Worm (Caenorhabditis elegans) whole organism, midembryonic: ENCODE data around the gene H04D03.2.

ENCODE experiments used
- T22C8.4 ChIP-seq: fragments of 200-800 bp; sonication (Bioruptor generic); IDR thresholded peaks from 2 replicates; pipeline ENCODE4 v1.3.6; 2022; ENCODE audit warnings: missing genetic modification characterization, missing compliant biosample characterization
- cog-1 ChIP-seq: sonication (generic microtip); optimal IDR thresholded peaks from 2 replicates; lab custom pipeline; 2016; ENCODE audit warnings: missing genetic modification characterization, missing compliant biosample characterization
- flt-1 ChIP-seq: fragments of 200-800 bp; sonication (Bioruptor generic); IDR thresholded peaks from 2 replicates; pipeline ENCODE4 v1.3.6; 2022; ENCODE audit warnings: missing genetic modification characterization, missing compliant biosample characterization
- klf-2 ChIP-seq: fragments of 200-800 bp; sonication (Bioruptor generic); conservative IDR thresholded peaks from 2 replicates; pipeline ENCODE4 v1.3.6; 2022; ENCODE audit warnings: missing genetic modification reagents, missing genetic modification characterization, missing compliant biosample characterization
- med-1 ChIP-seq: sonication (generic microtip); optimal IDR thresholded peaks from 2 replicates; lab custom pipeline; 2017; ENCODE audit warnings: missing genetic modification characterization, mild to moderate bottlenecking, missing compliant biosample characterization, antibody characterized with exemption, missing genetic modification reagents; ENCODE audit not compliant: insufficient read depth
- ref-1 ChIP-seq: fragments of 200-800 bp; sonication (Bioruptor generic); conservative IDR thresholded peaks from 2 replicates; pipeline ENCODE4 v1.3.6; 2022; ENCODE audit warnings: missing genetic modification reagents, missing genetic modification characterization, missing compliant biosample characterization
- tab-1 ChIP-seq: fragments of 200-800 bp; sonication (Bioruptor generic); IDR thresholded peaks from 2 replicates; pipeline ENCODE4 v1.3.6; 2022; ENCODE audit warnings: missing genetic modification characterization, missing compliant biosample characterization
- ztf-23 ChIP-seq: fragments of 200-800 bp; sonication (Bioruptor generic); IDR thresholded peaks from 2 replicates; pipeline ENCODE4 v1.3.6; 2022; ENCODE audit warnings: missing genetic modification reagents, missing genetic modification characterization, missing compliant biosample characterization
- ztf-29 ChIP-seq: fragments of 200-800 bp; sonication (Bioruptor generic); IDR thresholded peaks from 2 replicates; pipeline ENCODE4 v1.3.6; 2022; ENCODE audit warnings: missing genetic modification reagents, missing genetic modification characterization, missing compliant biosample characterization

H04D03.2 gene

DNA sequence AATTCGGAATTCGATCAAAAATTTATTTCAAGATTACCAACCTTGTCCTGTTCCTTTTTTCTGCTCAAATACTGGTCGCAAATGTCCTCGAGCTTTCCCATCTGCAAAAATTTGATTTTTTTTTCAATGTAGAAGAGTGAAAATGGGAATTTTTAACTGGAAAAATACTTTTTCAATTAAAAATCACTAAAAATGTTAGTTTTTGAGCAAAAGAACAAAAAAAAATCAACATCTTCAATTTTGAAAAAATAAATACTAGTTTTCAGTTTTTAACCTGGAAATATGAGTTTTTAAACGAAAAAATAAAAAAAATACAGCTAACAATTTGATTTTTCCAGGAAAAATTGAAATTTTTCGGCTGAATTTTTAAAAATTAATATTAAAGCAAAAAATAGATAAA lies 14.3 kb downstream of the H04D03.2 start, which contains the start of gene prp-3:
prp-3 (minus strand) TSS at position 101 of the 400 bp plus-strand sequence.
- TF ChIP-seq ztf-29 (GFP tag; lab: Robert Waterston, UW), result no peak
- no peak for TF ChIP-seq ref-1
- TF ChIP-seq flt-1 (GFP tag; lab: Robert Waterston, UW), result no peak
- no peak for TF ChIP-seq tab-1 (GFP tag; lab: Robert Waterston, UW)

- TF ChIP-seq med-1 (GFP tag; lab: Kevin White, UChicago) (no peak), klf-2 (no peak), ref-1 (no peak), T22C8.4 (no peak), flt-1 (GFP tag; lab: Robert Waterston, UW) (no peak), tab-1 (GFP tag; lab: Robert Waterston, UW) (no peak), ztf-29 (GFP tag; lab: Robert Waterston, UW) (no peak), ztf-23 (no peak), cog-1 (tag; lab: Kevin White, UChicago) (no peak)
Observed at ce11 chrIII:10423906-10424305, 18.3 kb downstream of the H04D03.2 start, which contains the start of gene M03C11.6. Gene M03C11.6, minus strand, starts transcription at chrIII:10424006.

DNA sequence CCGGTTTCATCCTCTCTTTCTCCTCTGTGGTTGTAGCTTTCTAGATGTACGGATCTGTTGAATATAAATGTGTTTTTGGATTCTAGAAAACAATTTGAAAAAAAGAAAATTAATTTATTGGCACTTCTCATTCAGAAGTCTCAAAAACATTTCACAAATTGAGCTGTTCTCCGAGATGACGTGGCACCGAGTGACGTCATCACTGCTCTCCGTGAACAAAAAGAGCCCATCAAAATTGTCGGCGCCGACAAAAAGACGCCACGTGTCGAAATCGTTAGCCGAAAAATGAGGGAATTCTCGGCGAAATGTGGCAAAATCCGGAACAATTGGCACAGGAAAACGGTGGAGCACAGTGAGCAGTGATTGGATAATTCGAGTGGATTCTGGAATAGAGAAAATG lies 20.5 kb downstream of the H04D03.2 start:
- TF ChIP-seq cog-1 (tag; lab: Kevin White, UChicago) (no peak), ztf-29 (GFP tag; lab: Robert Waterston, UW) (no peak), ztf-23 (no peak), ref-1 (0 out of 2 replicates have a peak, but pooled peaks have one; percentile 22), tab-1 (GFP tag; lab: Robert Waterston, UW) (no peak)

ce11 chrIII:10415822-10416221 lies 26.4 kb downstream of the H04D03.2 start, which contains the start of gene ymel-1:
Gene ymel-1, plus strand, starts transcription at chrIII:10416139.
- no peak for TF ChIP-seq med-1 (GFP tag; lab: Kevin White, UChicago)
- TF ChIP-seq T22C8.4, result no peak
- no peak for TF ChIP-seq klf-2
- no peak for TF ChIP-seq tab-1 (GFP tag; lab: Robert Waterston, UW)
- no peak for TF ChIP-seq cog-1 (tag; lab: Kevin White, UChicago)
- TF ChIP-seq ztf-29 (GFP tag; lab: Robert Waterston, UW), result no peak
- no peak for TF ChIP-seq flt-1 (GFP tag; lab: Robert Waterston, UW)
- TF ChIP-seq ztf-23, result no peak
- TF ChIP-seq ref-1, result no peak

DNA sequence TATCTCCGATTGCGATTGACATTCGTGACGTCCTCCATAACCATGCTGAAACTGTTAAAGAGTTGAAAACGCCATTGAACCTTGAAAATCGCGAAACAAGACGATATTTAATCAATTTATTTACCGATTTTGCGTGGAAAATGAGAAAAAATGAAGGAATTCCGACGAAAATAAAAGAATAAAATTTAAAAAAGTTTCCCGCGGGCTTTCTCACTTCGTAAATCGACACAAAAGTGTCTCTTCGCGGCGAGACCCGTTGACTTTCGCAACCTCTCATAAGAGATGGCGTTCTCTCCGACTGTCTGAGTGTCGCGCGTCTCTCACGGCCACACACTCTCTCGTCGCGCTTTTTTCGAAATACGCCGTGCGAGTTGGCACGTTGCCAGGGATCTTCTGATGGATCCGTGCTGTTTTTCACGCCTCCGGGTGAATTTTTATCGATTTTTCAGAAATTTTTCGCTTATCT lies 35.0 kb downstream of the H04D03.2 start, which contains the start of gene hat-1:
hat-1 (minus strand) TSS at position 51 of the 466 bp plus-strand sequence.
- peak; percentile 64; the same call in 1 of the 2 replicates for TF ChIP-seq flt-1 (GFP tag; lab: Robert Waterston, UW)
- 0 out of 2 replicates have a peak, but pooled peaks have one; percentile 18 for TF ChIP-seq T22C8.4
- no peak for TF ChIP-seq ref-1
- 0 out of 2 replicates have a peak, but pooled peaks have one; percentile 41 for TF ChIP-seq ztf-23
- TF ChIP-seq tab-1 (GFP tag; lab: Robert Waterston, UW), result no peak
- TF ChIP-seq ztf-29 (GFP tag; lab: Robert Waterston, UW), result peak; percentile 51
- TF ChIP-seq klf-2, result no peak
- no peak for TF ChIP-seq med-1 (GFP tag; lab: Kevin White, UChicago)
- no peak for TF ChIP-seq cog-1 (tag; lab: Kevin White, UChicago)

DNA sequence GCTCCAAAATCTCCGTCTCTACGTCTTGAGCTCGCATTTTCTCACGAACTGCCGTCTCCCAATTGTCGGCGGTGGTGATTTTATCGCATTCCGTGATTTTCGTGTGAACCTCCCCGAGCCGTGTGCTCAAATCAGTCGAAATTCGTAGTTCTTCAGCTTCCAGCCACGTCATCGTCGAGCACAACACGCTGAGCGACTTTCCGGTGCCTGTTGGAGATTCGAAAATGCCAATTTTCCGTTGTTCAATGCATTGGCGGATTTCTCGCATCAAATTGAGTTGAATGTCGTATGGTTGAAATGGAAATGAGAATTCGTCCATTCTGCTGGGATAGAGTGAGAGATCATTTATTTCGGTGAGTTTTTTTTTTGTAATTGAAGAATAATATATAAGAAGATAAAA lies 37.3 kb downstream of the H04D03.2 start, which contains the start of the genes M03C11.3 and chl-1:
M03C11.3 (plus strand) TSS at position 153 of the 400 bp plus-strand sequence.
chl-1 (minus strand) TSS at position 323 of the 400 bp plus-strand sequence.
- no peak for TF ChIP-seq tab-1 (GFP tag; lab: Robert Waterston, UW)
- TF ChIP-seq ref-1, result no peak
- TF ChIP-seq med-1 (GFP tag; lab: Kevin White, UChicago), result no peak
- TF ChIP-seq cog-1 (tag; lab: Kevin White, UChicago), result no peak
- no peak for TF ChIP-seq klf-2
- TF ChIP-seq T22C8.4, result no peak
- TF ChIP-seq ztf-29 (GFP tag; lab: Robert Waterston, UW), result no peak
- no peak for TF ChIP-seq ztf-23
- TF ChIP-seq flt-1 (GFP tag; lab: Robert Waterston, UW), result no peak

ce11 chrIII:10398919-10399318 lies 43.3 kb downstream of the H04D03.2 start:
- TF ChIP-seq ref-1 (no peak), ztf-29 (GFP tag; lab: Robert Waterston, UW) (no peak), T22C8.4 (no peak), ztf-23 (no peak), klf-2 (no peak), med-1 (GFP tag; lab: Kevin White, UChicago) (no peak), tab-1 (GFP tag; lab: Robert Waterston, UW) (no peak), cog-1 (tag; lab: Kevin White, UChicago) (no peak), flt-1 (GFP tag; lab: Robert Waterston, UW) (no peak)

ce11 chrIII:10396891-10397502 lies 45.2 kb downstream of the H04D03.2 start:
- TF ChIP-seq tab-1 (GFP tag; lab: Robert Waterston, UW) (no peak), flt-1 (GFP tag; lab: Robert Waterston, UW) (no peak), cog-1 (tag; lab: Kevin White, UChicago) (no peak), med-1 (GFP tag; lab: Kevin White, UChicago) (no peak), klf-2 (no peak), ztf-29 (GFP tag; lab: Robert Waterston, UW) (no peak), ref-1 (no peak), ztf-23 (no peak), T22C8.4 (no peak)

ce11 chrIII:10395990-10396389 lies 46.2 kb downstream of the H04D03.2 start, which contains the start of gene M03C11.1:
Gene M03C11.1, minus strand, starts transcription at chrIII:10396090.
- no peak for TF ChIP-seq ref-1

DNA sequence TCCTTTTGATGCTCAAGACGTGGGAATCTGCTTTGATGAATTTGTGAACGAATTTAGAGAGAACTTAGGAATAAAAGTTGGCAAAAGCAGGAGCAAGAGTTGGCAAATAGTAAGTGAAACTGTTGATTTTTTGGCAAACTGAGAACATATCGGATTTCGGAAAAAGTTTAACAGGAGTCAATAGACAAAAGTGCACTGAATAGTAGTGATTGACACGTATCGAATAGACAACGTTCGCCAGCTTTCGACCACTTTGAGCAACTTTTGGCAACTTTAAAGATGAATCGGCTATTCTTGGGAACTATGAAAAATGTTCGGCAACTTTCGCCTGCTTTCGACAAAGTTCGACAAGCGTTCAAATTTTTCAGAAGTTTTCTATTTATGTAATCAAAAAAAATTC lies 50.6 kb downstream of the H04D03.2 start, which contains the start of gene M03C11.9:
M03C11.9 (minus strand) TSS at position 101 of the 400 bp plus-strand sequence.
- TF ChIP-seq ztf-29 (GFP tag; lab: Robert Waterston, UW) (no peak), ztf-23 (no peak), ref-1 (no peak), tab-1 (GFP tag; lab: Robert Waterston, UW) (no peak), T22C8.4 (no peak), flt-1 (GFP tag; lab: Robert Waterston, UW) (no peak), med-1 (GFP tag; lab: Kevin White, UChicago) (no peak), cog-1 (tag; lab: Kevin White, UChicago) (no peak), klf-2 (no peak)
